Worm (Caenorhabditis elegans) whole organism, L4 larva: ENCODE results near the gene srx-36.

Experiments
- D1046.2 ChIP-seq: fragments of 200-800 bp; sonication (Bioruptor generic); IDR thresholded peaks from 2 replicates; pipeline ENCODE4 v1.3.6; 2022; ENCODE audit warnings: missing genetic modification characterization, missing compliant biosample characterization
- F37D6.2 ChIP-seq: sonication (generic microtip); optimal IDR thresholded peaks from 2 replicates; lab custom pipeline; 2016; ENCODE audit warnings: mild to moderate bottlenecking, missing genetic modification characterization, missing compliant biosample characterization
- F49E8.2 ChIP-seq: sonication (generic microtip); optimal IDR thresholded peaks from 2 replicates; lab custom pipeline; 2016; ENCODE audit warnings: missing compliant biosample characterization, mild to moderate bottlenecking, missing genetic modification characterization, borderline replicate concordance
- R02D3.7 ChIP-seq: fragments of 150-350 bp; sonication (generic microtip); optimal IDR thresholded peaks from 3 replicates; lab custom pipeline; 2014; ENCODE audit warnings: missing biosample characterization, missing genetic modification characterization
- T26A8.4 ChIP-seq: fragments of 200-800 bp; sonication (Bioruptor generic); IDR thresholded peaks from 2 replicates; pipeline ENCODE4 v1.3.6; 2022; ENCODE audit warnings: missing genetic modification characterization, missing compliant biosample characterization
- Y48G9A.11 ChIP-seq: fragments of 200-800 bp; sonication (Bioruptor generic); IDR thresholded peaks from 2 replicates; pipeline ENCODE4 v1.3.6; 2022; ENCODE audit warnings: missing genetic modification reagents, missing genetic modification characterization, missing compliant biosample characterization
- aha-1 ChIP-seq: fragments of 150-350 bp; peaks from one replicate; lab custom pipeline; 2014; ENCODE audit warnings: missing biosample characterization, missing genetic modification characterization
- ama-1 ChIP-seq: fragments of 150-350 bp; optimal IDR thresholded peaks from 2 replicates; lab custom pipeline; 2014; ENCODE audit warnings: inconsistent platforms, mixed read lengths
- ceh-28 ChIP-seq: fragments of 150-350 bp; optimal IDR thresholded peaks from 2 replicates; lab custom pipeline; 2014; ENCODE audit warnings: missing biosample characterization, missing genetic modification reagents, missing genetic modification characterization
- ceh-44 ChIP-seq: fragments of 200-800 bp; sonication (Bioruptor generic); IDR thresholded peaks from 2 replicates; pipeline ENCODE4 v1.3.6; 2022; ENCODE audit warnings: missing genetic modification reagents, missing genetic modification characterization, missing compliant biosample characterization
- ceh-82 ChIP-seq: sonication (generic microtip); optimal IDR thresholded peaks from 2 replicates; lab custom pipeline; 2017; ENCODE audit warnings: missing biosample characterization, missing genetic modification characterization
- ces-1 ChIP-seq: fragments of 150-350 bp; sonication (generic microtip); optimal IDR thresholded peaks from 4 replicates; lab custom pipeline; 2014; ENCODE audit warnings: missing biosample characterization, missing genetic modification reagents, missing genetic modification characterization
- daf-16 ChIP-seq, 3 experiments: sonication (generic microtip); optimal IDR thresholded peaks; 2 replicates each; lab custom pipeline; 2016 to 2017; ENCODE audit warnings: missing genetic modification characterization in 3 of 3, missing genetic modification reagents in 3 of 3, mild to moderate bottlenecking in 2 of 3, missing compliant biosample characterization in 2 of 3, missing biosample characterization in 1 of 3, moderate library complexity in 1 of 3
- daf-8 ChIP-seq: fragments of 200-800 bp; sonication (Bioruptor generic); IDR thresholded peaks from 2 replicates; pipeline ENCODE4 v1.3.6; 2022; ENCODE audit warnings: missing genetic modification characterization, missing compliant biosample characterization
- dmd-8 ChIP-seq: fragments of 200-800 bp; sonication (Bioruptor generic); IDR thresholded peaks from 2 replicates; pipeline ENCODE4 v1.3.6; 2022; ENCODE audit warnings: missing genetic modification characterization, missing compliant biosample characterization
- dve-1 ChIP-seq: sonication (generic microtip); optimal IDR thresholded peaks from 2 replicates; lab custom pipeline; 2017; ENCODE audit warnings: antibody characterized with exemption, mild to moderate bottlenecking, missing genetic modification characterization, missing compliant biosample characterization; ENCODE audit not compliant: insufficient read depth
- egl-43 ChIP-seq: fragments of 200-800 bp; sonication (Bioruptor generic); IDR thresholded peaks from 2 replicates; pipeline ENCODE4 v1.3.6; 2022; ENCODE audit warnings: missing genetic modification reagents, missing genetic modification characterization, missing compliant biosample characterization
- fkh-10 ChIP-seq: fragments of 150-350 bp; optimal IDR thresholded peaks from 2 replicates; lab custom pipeline; 2014; ENCODE audit warnings: missing biosample characterization, missing genetic modification reagents, missing genetic modification characterization
- hif-1 ChIP-seq, 2 experiments: sonication (generic microtip); optimal IDR thresholded peaks; 2 replicates each; lab custom pipeline; 2016 to 2017; ENCODE audit warnings: missing compliant biosample characterization in 2 of 2, missing genetic modification characterization in 2 of 2, missing genetic modification reagents in 2 of 2, missing genotype in 2 of 2, mild to moderate bottlenecking in 1 of 2
- hlh-11 ChIP-seq: fragments of 200-800 bp; sonication (Bioruptor generic); optimal IDR thresholded peaks from 2 replicates; lab custom pipeline; 2018; ENCODE audit warnings: mild to moderate bottlenecking, missing genetic modification characterization, missing compliant biosample characterization
- hmg-1.1 ChIP-seq: fragments of 200-800 bp; sonication (Bioruptor generic); IDR thresholded peaks from 2 replicates; pipeline ENCODE4 v1.3.6; 2022; ENCODE audit warnings: missing genetic modification reagents, missing genetic modification characterization, missing compliant biosample characterization
- lin-1 ChIP-seq: fragments of 200-800 bp; sonication (Bioruptor generic); IDR thresholded peaks from 2 replicates; pipeline ENCODE4 v1.3.6; 2022; ENCODE audit warnings: missing genetic modification reagents, missing genetic modification characterization, missing compliant biosample characterization
- lin-13 ChIP-seq: fragments of 150-350 bp; optimal IDR thresholded peaks from 2 replicates; lab custom pipeline; 2014; ENCODE audit warnings: missing biosample characterization, missing genetic modification reagents, missing genetic modification characterization
- lin-15B ChIP-seq: fragments of 150-350 bp; sonication (generic microtip); optimal IDR thresholded peaks from 3 replicates; lab custom pipeline; 2014; ENCODE audit warnings: missing biosample characterization, missing genetic modification characterization
- lin-38 ChIP-seq: fragments of 200-800 bp; sonication (Bioruptor generic); IDR thresholded peaks from 2 replicates; pipeline ENCODE4 v1.3.6; 2022; ENCODE audit warnings: missing genetic modification reagents, missing genetic modification characterization, missing compliant biosample characterization
- lir-3 ChIP-seq: sonication (generic microtip); optimal IDR thresholded peaks from 2 replicates; lab custom pipeline; 2016; ENCODE audit warnings: mild to moderate bottlenecking, missing genetic modification characterization, missing compliant biosample characterization
- lsy-2 ChIP-seq, 2 experiments: fragments of 150-350 bp in 1 of 2; sonication (generic microtip) in 1 of 2; optimal IDR thresholded peaks; 2 replicates each; lab custom pipeline; 2014 to 2017; ENCODE audit warnings: missing biosample characterization in 2 of 2, missing genetic modification characterization in 2 of 2
- madf-5 ChIP-seq, 2 experiments: fragments of 200-800 bp; sonication (Bioruptor generic); IDR thresholded peaks; 2 replicates each; pipeline ENCODE4 v1.3.6; 2022; ENCODE audit warnings: missing compliant biosample characterization in 2 of 2, missing genetic modification characterization in 2 of 2
- mdl-1 ChIP-seq, 2 experiments: fragments of 150-350 bp in 1 of 2; sonication (generic microtip) in 1 of 2; optimal IDR thresholded peaks; 2 replicates each; lab custom pipeline; 2014 to 2017; ENCODE audit warnings: missing biosample characterization in 2 of 2, missing genetic modification characterization in 2 of 2
- mep-1 ChIP-seq: fragments of 150-350 bp; sonication (generic microtip); optimal IDR thresholded peaks from 3 replicates; lab custom pipeline; 2014; ENCODE audit warnings: missing biosample characterization, missing genetic modification characterization
- mxl-2 ChIP-seq: fragments of 200-800 bp; sonication (Bioruptor generic); conservative IDR thresholded peaks from 2 replicates; pipeline ENCODE4 v1.3.6; 2022; ENCODE audit warnings: missing genetic modification reagents, missing genetic modification characterization, missing compliant biosample characterization
- mxl-3 ChIP-seq: fragments of 200-800 bp; sonication (Bioruptor generic); optimal IDR thresholded peaks from 2 replicates; lab custom pipeline; 2018; ENCODE audit warnings: mild to moderate bottlenecking, missing genetic modification characterization, missing compliant biosample characterization
- nhr-102 ChIP-seq: sonication (generic microtip); optimal IDR thresholded peaks from 2 replicates; lab custom pipeline; 2016; ENCODE audit warnings: mild to moderate bottlenecking, missing genetic modification characterization, moderate library complexity, missing compliant biosample characterization
- nhr-11 ChIP-seq: fragments of 150-350 bp; optimal IDR thresholded peaks from 2 replicates; lab custom pipeline; 2014; ENCODE audit warnings: missing biosample characterization, missing genetic modification characterization
- nhr-111 ChIP-seq: fragments of 200-800 bp; sonication (Bioruptor generic); optimal IDR thresholded peaks from 2 replicates; lab custom pipeline; 2018; ENCODE audit warnings: mild to moderate bottlenecking, missing genetic modification characterization, missing compliant biosample characterization
- nhr-237 ChIP-seq: sonication (generic microtip); optimal IDR thresholded peaks from 2 replicates; lab custom pipeline; 2017; ENCODE audit warnings: missing biosample characterization, missing genetic modification characterization
- nhr-25 ChIP-seq: sonication (generic microtip); optimal IDR thresholded peaks from 2 replicates; lab custom pipeline; 2017; ENCODE audit warnings: missing genetic modification characterization, mild to moderate bottlenecking, missing compliant biosample characterization, antibody characterized with exemption, moderate library complexity, borderline replicate concordance; ENCODE audit not compliant: insufficient read depth
- nhr-28 ChIP-seq: fragments of 150-350 bp; optimal IDR thresholded peaks from 2 replicates; lab custom pipeline; 2014; ENCODE audit warnings: missing biosample characterization, missing genetic modification characterization
- nhr-42 ChIP-seq: fragments of 200-800 bp; sonication (Bioruptor generic); IDR thresholded peaks from 2 replicates; pipeline ENCODE4 v1.3.6; 2022; ENCODE audit warnings: missing genetic modification characterization, missing compliant biosample characterization
- php-3 ChIP-seq: fragments of 200-800 bp; sonication (Bioruptor generic); IDR thresholded peaks from 2 replicates; pipeline ENCODE4 v1.3.6; 2022; ENCODE audit warnings: missing genetic modification reagents, missing genetic modification characterization, missing compliant biosample characterization
- pqm-1 ChIP-seq: sonication (generic microtip); optimal IDR thresholded peaks from 2 replicates; lab custom pipeline; 2017; ENCODE audit warnings: missing biosample characterization, missing genetic modification characterization
- rbr-2 ChIP-seq: sonication (generic microtip); optimal IDR thresholded peaks from 2 replicates; lab custom pipeline; 2016; ENCODE audit warnings: missing genotype, missing genetic modification characterization, missing compliant biosample characterization
- sdz-12 ChIP-seq: fragments of 200-800 bp; sonication (Bioruptor generic); optimal IDR thresholded peaks from 2 replicates; lab custom pipeline; 2018; ENCODE audit warnings: mild to moderate bottlenecking, missing genetic modification characterization, missing compliant biosample characterization
- set-16 ChIP-seq: fragments of 200-800 bp; sonication (Bioruptor generic); IDR thresholded peaks from 2 replicates; pipeline ENCODE4 v1.3.6; 2022; ENCODE audit warnings: missing genetic modification reagents, missing genetic modification characterization, missing compliant biosample characterization
- snpc-1.2 ChIP-seq: fragments of 200-800 bp; sonication (Bioruptor generic); IDR thresholded peaks from 2 replicates; pipeline ENCODE4 v1.3.6; 2022; ENCODE audit warnings: missing genetic modification reagents, missing genetic modification characterization, missing compliant biosample characterization
- spr-3 ChIP-seq: fragments of 200-800 bp; sonication (Bioruptor generic); optimal IDR thresholded peaks from 2 replicates; lab custom pipeline; 2018; ENCODE audit warnings: mild to moderate bottlenecking, missing genetic modification characterization, missing compliant biosample characterization
- tra-1 ChIP-seq: fragments of 200-800 bp; sonication (Bioruptor generic); IDR thresholded peaks from 2 replicates; pipeline ENCODE4 v1.3.6; 2022; ENCODE audit warnings: missing genetic modification reagents, missing genetic modification characterization, missing compliant biosample characterization
- unc-39 ChIP-seq: sonication (generic microtip); optimal IDR thresholded peaks from 2 replicates; lab custom pipeline; 2017; ENCODE audit warnings: missing biosample characterization, missing genetic modification characterization
- vab-7 ChIP-seq: fragments of 200-800 bp; sonication (Bioruptor generic); IDR thresholded peaks from 2 replicates; pipeline ENCODE4 v1.3.6; 2022; ENCODE audit warnings: missing genetic modification reagents, missing genetic modification characterization, missing compliant biosample characterization
- zip-11 ChIP-seq: fragments of 200-800 bp; sonication (Bioruptor generic); IDR thresholded peaks from 2 replicates; pipeline ENCODE4 v1.3.6; 2022; ENCODE audit warnings: missing genetic modification characterization, missing compliant biosample characterization
- zip-2 ChIP-seq: fragments of 150-350 bp; optimal IDR thresholded peaks from 2 replicates; lab custom pipeline; 2014; ENCODE audit warnings: missing biosample characterization, missing genetic modification characterization
- ztf-11 ChIP-seq: fragments of 150-350 bp; optimal IDR thresholded peaks from 2 replicates; lab custom pipeline; 2014; ENCODE audit warnings: missing biosample characterization, missing genetic modification characterization

The srx-36 gene

DNA sequence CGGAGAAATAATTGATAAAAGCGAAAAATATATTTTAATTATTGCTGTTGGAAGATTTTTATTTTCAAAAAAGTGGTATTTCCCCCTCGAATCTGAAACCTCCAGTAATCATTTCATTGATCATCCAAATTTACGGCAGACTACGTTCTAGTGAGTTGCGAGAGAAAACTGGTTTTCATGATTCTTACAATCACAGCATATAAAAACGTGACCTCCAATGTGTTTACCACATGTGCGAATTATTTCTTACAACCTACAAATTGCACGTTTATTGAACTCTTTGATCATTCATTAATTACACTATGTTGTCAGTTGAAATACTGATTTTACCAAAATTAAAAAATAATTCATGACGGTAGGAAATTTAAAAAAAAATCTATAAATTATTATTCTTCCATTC is 41.7 kb downstream of the srx-36 start (continued):
- TF ChIP-seq nhr-237 (no peak), rbr-2 (tag; lab: Kevin White, UChicago) (no peak), egl-43 (GFP tag; lab: Robert Waterston, UW) (no peak), nhr-102 (peak; percentile 58), vab-7 (no peak), zip-2 (tag; lab: Kevin White, UChicago) (no peak), lin-15B (tag; lab: Kevin White, UChicago) (no peak), spr-3 (GFP tag; lab: Kevin White, UChicago) (no peak), ceh-28 (tag; lab: Kevin White, UChicago) (no peak), zip-11 (GFP tag; lab: Robert Waterston, UW) (no peak), hmg-1.1 (GFP tag; lab: Robert Waterston, UW) (no peak), hif-1 (tag; optimal IDR thresholded peaks at IDR 0.05; lab: Kevin White, UChicago) (no peak), ces-1 (GFP tag; lab: Kevin White, UChicago) (no peak), nhr-25 (tag; lab: Kevin White, UChicago) (peak; percentile 50), set-16 (no peak), aha-1 (peak; percentile 87), F49E8.2 (no peak), nhr-28 (peak; percentile 95), F37D6.2 (no peak), lin-13 (GFP tag; lab: Kevin White, UChicago) (no peak), ceh-82 (tag; lab: Kevin White, UChicago) (no peak), tra-1 (GFP tag; lab: Robert Waterston, UW) (no peak), unc-39 (tag; lab: Kevin White, UChicago) (no peak), lir-3 (tag; lab: Kevin White, UChicago) (no peak), mxl-2 (GFP tag; lab: Robert Waterston, UW) (no peak), dmd-8 (GFP tag; lab: Robert Waterston, UW) (no peak), daf-8 (GFP tag; lab: Robert Waterston, UW) (no peak), mep-1 (tag; lab: Kevin White, UChicago) (peak; percentile 40), lin-1 (no peak), nhr-42 (no peak), ceh-44 (GFP tag; lab: Robert Waterston, UW) (no peak), fkh-10 (GFP tag; lab: Kevin White, UChicago) (no peak), Y48G9A.11 (no peak), madf-5 (GFP tag; IDR thresholded peaks at IDR 0.05; lab: Robert Waterston, UW) (no peak), dve-1 (tag; lab: Kevin White, UChicago) (peak; percentile 43), D1046.2 (GFP tag; lab: Robert Waterston, UW) (no peak), R02D3.7 (tag; lab: Kevin White, UChicago) (no peak), ztf-11 (tag; lab: Kevin White, UChicago) (no peak), T26A8.4 (GFP tag; lab: Robert Waterston, UW) (no peak), ama-1 (lab: Kevin White, UChicago) (no peak), snpc-1.2 (GFP tag; lab: Robert Waterston, UW) (no peak), sdz-12 (GFP tag; lab: Kevin White, UChicago) (no peak), lin-38 (GFP tag; lab: Robert Waterston, UW) (no peak), pqm-1 (no peak), php-3 (GFP tag; lab: Robert Waterston, UW) (no peak), daf-16 (GFP tag; optimal IDR thresholded peaks at IDR 0.05; lab: Kevin White, UChicago) (no peak), daf-16 (tag; optimal IDR thresholded peaks at IDR 0.05; lab: Kevin White, UChicago) (peak; percentile 24), mdl-1 (tag; optimal IDR thresholded peaks at IDR 0.05; lab: Kevin White, UChicago) (peak in 1 of 2 experiments; percentile 80), hlh-11 (tag; lab: Kevin White, UChicago) (peak; percentile 18), lsy-2 (tag; optimal IDR thresholded peaks at IDR 0.05; lab: Kevin White, UChicago) (peak in 1 of 2 experiments; percentile 39), nhr-11 (tag; lab: Kevin White, UChicago) (no peak), nhr-111 (GFP tag; lab: Kevin White, UChicago) (no peak), mxl-3 (GFP tag; lab: Kevin White, UChicago) (peak; percentile 92)
